Fruit fly (Drosophila melanogaster): ENCODE results near the gene RhoGAP93B.

DNA sequence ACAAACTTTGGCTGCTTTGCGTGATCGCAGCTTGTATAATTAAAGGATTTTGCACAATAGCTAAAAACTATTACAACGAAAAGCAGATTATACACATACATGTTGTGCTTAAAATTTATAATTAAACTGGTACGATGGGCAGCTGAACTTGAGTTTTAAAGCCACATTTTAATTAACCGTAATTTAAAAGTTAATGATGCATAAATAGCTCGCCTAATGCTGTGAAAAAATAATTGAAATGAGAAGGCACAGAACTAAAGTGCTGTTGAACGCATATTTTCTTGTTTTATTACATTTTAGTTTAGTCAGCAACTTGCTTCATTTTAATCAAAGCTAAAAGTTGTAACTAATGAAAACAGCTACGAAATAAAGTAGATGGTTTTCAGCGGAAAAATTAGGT is 32.0 kb upstream of the RhoGAP93B start, which contains the start of gene Obp93a:
- TF ChIP-seq gl (tag; optimal IDR thresholded peaks at IDR 0.05) (no peak), CG13204 (GFP tag; optimal IDR thresholded peaks at IDR 0.05) (no peak), Pif1B (GFP tag; optimal IDR thresholded peaks at IDR 0.05) (no peak), CG8301 (tag; optimal IDR thresholded peaks at IDR 0.05) (no peak), CG14655 (GFP tag; optimal IDR thresholded peaks at IDR 0.05) (no peak), CG9948 (tag; optimal IDR thresholded peaks at IDR 0.05) (no peak), EcR (GFP tag; optimal IDR thresholded peaks at IDR 0.05) (no peak), CG15710 (tag; optimal IDR thresholded peaks at IDR 0.05) (no peak), CG12605 (GFP tag; IDR thresholded peaks at IDR 0.05) (no peak), fd96Ca (GFP tag; IDR thresholded peaks at IDR 0.05) (no peak), CG34367 (tag; optimal IDR thresholded peaks at IDR 0.05) (no peak), Ets98B (GFP tag; IDR thresholded peaks at IDR 0.05) (no peak), rn (GFP tag; IDR thresholded peaks at IDR 0.05) (no peak)

Data from whole organism, pupa.